Worm (Caenorhabditis elegans) whole organism, midembryonic: ENCODE measurements around the gene spat-3.

Experiments used
- T22C8.4 ChIP-seq: fragments of 200-800 bp; sonication (Bioruptor generic); IDR thresholded peaks from 2 replicates; pipeline ENCODE4 v1.3.6; 2022; ENCODE audit warnings: missing genetic modification characterization, missing compliant biosample characterization
- cog-1 ChIP-seq: sonication (generic microtip); optimal IDR thresholded peaks from 2 replicates; lab custom pipeline; 2016; ENCODE audit warnings: missing genetic modification characterization, missing compliant biosample characterization
- flt-1 ChIP-seq: fragments of 200-800 bp; sonication (Bioruptor generic); IDR thresholded peaks from 2 replicates; pipeline ENCODE4 v1.3.6; 2022; ENCODE audit warnings: missing genetic modification characterization, missing compliant biosample characterization
- klf-2 ChIP-seq: fragments of 200-800 bp; sonication (Bioruptor generic); conservative IDR thresholded peaks from 2 replicates; pipeline ENCODE4 v1.3.6; 2022; ENCODE audit warnings: missing genetic modification reagents, missing genetic modification characterization, missing compliant biosample characterization
- med-1 ChIP-seq: sonication (generic microtip); optimal IDR thresholded peaks from 2 replicates; lab custom pipeline; 2017; ENCODE audit warnings: missing genetic modification characterization, mild to moderate bottlenecking, missing compliant biosample characterization, antibody characterized with exemption, missing genetic modification reagents; ENCODE audit not compliant: insufficient read depth
- ref-1 ChIP-seq: fragments of 200-800 bp; sonication (Bioruptor generic); conservative IDR thresholded peaks from 2 replicates; pipeline ENCODE4 v1.3.6; 2022; ENCODE audit warnings: missing genetic modification reagents, missing genetic modification characterization, missing compliant biosample characterization
- tab-1 ChIP-seq: fragments of 200-800 bp; sonication (Bioruptor generic); IDR thresholded peaks from 2 replicates; pipeline ENCODE4 v1.3.6; 2022; ENCODE audit warnings: missing genetic modification characterization, missing compliant biosample characterization
- ztf-23 ChIP-seq: fragments of 200-800 bp; sonication (Bioruptor generic); IDR thresholded peaks from 2 replicates; pipeline ENCODE4 v1.3.6; 2022; ENCODE audit warnings: missing genetic modification reagents, missing genetic modification characterization, missing compliant biosample characterization
- ztf-29 ChIP-seq: fragments of 200-800 bp; sonication (Bioruptor generic); IDR thresholded peaks from 2 replicates; pipeline ENCODE4 v1.3.6; 2022; ENCODE audit warnings: missing genetic modification reagents, missing genetic modification characterization, missing compliant biosample characterization

Gene spat-3

DNA sequence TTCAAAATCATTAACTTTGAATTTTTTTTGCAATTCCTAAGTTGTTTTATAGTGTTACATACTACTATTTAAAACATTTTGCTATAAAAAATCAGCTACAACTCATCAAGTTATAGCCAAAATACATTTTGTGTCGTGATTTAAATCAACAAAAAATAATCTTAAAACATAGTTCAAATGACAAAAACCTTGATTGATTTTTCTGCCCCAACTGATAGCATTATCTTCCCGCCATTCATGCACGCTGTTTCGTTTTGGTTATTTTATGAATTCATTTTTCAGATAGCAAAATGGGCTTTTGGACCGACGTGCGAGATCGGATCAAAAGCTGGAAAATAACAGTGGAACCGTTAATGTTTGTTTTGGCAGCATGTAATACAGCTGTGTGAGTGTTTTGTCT, 26.4 kb upstream of the spat-3 start, which contains the start of gene slcr-46.1:
slcr-46.1 (plus strand) TSS at position 274 of the 400 bp plus-strand sequence.
- TF ChIP-seq tab-1 (no peak), cog-1 (tag; lab: Kevin White, UChicago) (no peak), ztf-29 (GFP tag; lab: Robert Waterston, UW) (no peak), klf-2 (GFP tag; lab: Robert Waterston, UW) (no peak), T22C8.4 (GFP tag; lab: Robert Waterston, UW) (no peak), ref-1 (GFP tag; lab: Robert Waterston, UW) (no peak), ztf-23 (GFP tag; lab: Robert Waterston, UW) (no peak), flt-1 (GFP tag; lab: Robert Waterston, UW) (no peak), med-1 (no peak)

DNA sequence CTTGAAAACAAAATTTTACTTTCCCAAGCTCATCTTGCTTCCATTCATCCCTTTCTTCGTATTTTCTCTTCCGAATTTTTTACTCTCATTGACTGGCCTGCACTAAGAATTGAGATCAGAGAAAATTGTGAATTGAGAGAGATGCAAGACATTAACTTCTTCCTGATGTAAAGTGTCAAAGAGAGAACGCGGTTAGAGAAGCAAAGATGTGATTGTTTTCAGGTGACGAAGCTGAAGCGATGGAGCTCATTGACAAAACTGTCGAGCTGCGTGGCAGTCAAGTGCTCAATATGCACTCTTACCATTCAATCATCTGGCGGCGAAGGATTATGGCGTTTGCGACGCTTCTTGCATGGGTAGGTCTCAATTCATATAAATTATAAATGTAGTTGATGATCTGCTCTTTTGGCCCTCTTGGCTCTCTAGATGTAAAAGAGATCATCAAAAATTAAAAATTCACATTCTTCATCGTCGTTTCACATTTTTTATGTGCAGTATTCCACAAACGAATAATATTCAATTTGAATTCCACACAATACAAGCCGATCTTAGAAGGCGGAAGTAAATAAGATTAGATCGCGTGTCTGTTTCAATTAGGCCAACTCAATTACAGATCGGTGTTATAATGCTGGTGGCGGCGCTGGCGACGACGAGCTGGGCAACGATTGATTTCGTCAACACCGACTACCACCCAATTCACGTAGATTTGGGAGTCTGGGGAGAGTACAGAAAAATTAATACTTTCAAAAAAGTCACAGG, 23.3 kb upstream of the spat-3 start:
- no peak for TF ChIP-seq med-1
- TF ChIP-seq tab-1 = no peak
- TF ChIP-seq flt-1 (GFP tag; lab: Robert Waterston, UW) = no peak
- TF ChIP-seq klf-2 (GFP tag; lab: Robert Waterston, UW) = no peak
- no peak for TF ChIP-seq ref-1 (GFP tag; lab: Robert Waterston, UW)
- no peak for TF ChIP-seq ztf-23 (GFP tag; lab: Robert Waterston, UW)
- TF ChIP-seq cog-1 (tag; lab: Kevin White, UChicago) = no peak
- TF ChIP-seq ztf-29 (GFP tag; lab: Robert Waterston, UW) = no peak
- TF ChIP-seq T22C8.4 (GFP tag; lab: Robert Waterston, UW) = no peak

DNA sequence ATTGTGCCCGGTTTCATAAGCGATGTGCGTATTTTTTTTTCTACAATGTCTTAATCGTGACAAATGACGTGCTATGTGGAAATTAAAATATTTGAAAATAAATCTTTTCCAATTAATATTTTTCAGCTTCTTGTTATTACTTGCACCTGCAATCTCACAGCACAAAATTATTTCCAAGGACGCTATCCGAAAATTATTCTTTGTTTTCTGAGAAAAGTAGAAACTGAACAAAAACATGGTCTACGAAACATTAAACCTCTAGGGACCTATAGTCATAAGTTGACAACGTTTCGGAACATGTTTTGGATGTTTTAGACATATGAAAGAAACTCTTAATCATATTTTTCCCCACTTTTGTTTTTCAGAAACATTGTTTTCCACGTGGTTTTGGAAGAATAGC, 22.6 kb upstream of the spat-3 start:
- TF ChIP-seq ztf-23 (GFP tag; lab: Robert Waterston, UW) (no peak), klf-2 (GFP tag; lab: Robert Waterston, UW) (no peak), med-1 (no peak), ref-1 (GFP tag; lab: Robert Waterston, UW) (no peak), flt-1 (GFP tag; lab: Robert Waterston, UW) (no peak), cog-1 (tag; lab: Kevin White, UChicago) (no peak), ztf-29 (GFP tag; lab: Robert Waterston, UW) (no peak), tab-1 (no peak), T22C8.4 (GFP tag; lab: Robert Waterston, UW) (no peak)

DNA sequence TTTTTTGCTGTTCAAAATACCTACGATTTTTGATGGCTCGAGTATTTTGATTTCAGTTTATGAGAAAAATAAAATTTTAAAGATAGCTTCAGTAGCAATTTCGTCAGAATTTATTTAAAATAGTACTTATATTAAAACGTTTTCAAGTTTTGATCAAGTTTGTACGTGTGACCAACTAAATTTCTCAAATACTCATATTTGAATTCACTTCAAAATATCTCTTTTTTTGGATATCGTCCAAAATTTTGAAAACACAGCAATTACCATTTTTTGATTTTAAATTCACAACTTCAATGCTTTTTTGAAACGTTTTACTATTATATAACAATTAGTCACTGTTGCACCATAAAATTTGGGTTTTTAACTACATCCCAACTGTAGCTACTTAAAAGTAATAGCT, 21.2 kb upstream of the spat-3 start:
- TF ChIP-seq klf-2 (GFP tag; lab: Robert Waterston, UW) (no peak), T22C8.4 (GFP tag; lab: Robert Waterston, UW) (no peak), tab-1 (no peak), ztf-23 (GFP tag; lab: Robert Waterston, UW) (no peak), ref-1 (GFP tag; lab: Robert Waterston, UW) (no peak), flt-1 (GFP tag; lab: Robert Waterston, UW) (no peak), cog-1 (tag; lab: Kevin White, UChicago) (no peak), med-1 (no peak), ztf-29 (GFP tag; lab: Robert Waterston, UW) (no peak)

DNA sequence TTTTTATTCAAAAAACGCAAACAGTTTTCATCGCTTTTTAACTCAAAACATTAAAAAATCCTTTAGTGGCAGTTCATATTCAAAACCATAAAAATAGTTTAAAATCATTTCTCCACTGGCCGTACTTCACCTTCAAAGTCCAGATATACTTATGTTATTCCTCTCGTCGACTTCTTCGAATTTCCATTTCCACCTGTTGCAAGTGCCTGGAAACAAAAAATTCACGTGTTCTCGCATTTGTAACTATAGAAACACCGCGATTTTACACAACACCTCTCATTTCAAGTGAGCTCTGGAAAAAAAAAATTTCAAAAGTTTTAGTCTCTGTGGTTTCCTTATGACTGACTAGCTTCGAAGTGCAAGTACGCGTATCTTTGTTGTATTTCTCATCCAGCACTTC, 19.4 kb upstream of the spat-3 start:
- TF ChIP-seq ztf-23 (GFP tag; lab: Robert Waterston, UW) (no peak), cog-1 (tag; lab: Kevin White, UChicago) (no peak), med-1 (no peak)

DNA sequence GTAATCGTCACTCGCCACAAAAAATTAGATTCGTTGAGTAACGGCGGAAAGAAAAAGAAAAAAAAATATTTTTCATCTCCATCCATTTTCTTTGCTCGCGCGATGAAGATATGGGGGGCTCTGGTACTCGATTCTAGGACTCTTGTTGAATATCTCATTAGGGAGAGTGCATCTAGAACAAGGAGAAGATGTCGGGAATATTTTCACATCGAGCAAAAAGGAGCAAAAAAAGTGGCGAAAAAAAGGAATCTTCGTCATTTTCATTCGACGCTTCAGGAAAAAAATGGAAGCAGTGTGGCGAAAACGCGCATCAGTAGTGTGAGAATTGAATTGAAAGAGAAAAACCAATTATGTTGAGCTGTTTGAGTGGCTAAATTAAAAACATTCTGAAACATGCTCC, 18.0 kb upstream of the spat-3 start:
- TF ChIP-seq klf-2 (GFP tag; lab: Robert Waterston, UW) (no peak), ztf-23 (GFP tag; lab: Robert Waterston, UW) (no peak), T22C8.4 (GFP tag; lab: Robert Waterston, UW) (no peak), cog-1 (tag; lab: Kevin White, UChicago) (no peak), ref-1 (GFP tag; lab: Robert Waterston, UW) (no peak), med-1 (no peak), ztf-29 (GFP tag; lab: Robert Waterston, UW) (no peak), tab-1 (no peak), flt-1 (GFP tag; lab: Robert Waterston, UW) (no peak)

DNA sequence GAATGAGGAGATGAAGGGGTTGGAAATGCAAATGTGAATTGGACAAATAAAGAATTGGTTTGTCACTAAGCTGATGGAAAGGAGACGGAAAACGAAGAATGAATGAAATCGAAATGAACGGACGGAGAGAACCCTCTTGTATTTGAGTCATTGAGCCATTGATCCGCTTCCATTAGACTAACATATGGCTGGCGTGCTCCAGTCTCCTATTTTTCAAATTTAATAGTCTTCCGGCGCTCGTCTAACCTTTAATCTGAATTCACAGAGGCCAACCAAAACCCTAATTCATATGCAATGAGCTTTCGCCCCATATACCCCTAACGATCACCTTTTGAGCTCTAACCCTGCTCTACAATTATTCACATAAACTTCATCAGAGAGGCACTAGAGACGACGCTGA, 16.3 kb upstream of the spat-3 start, which contains the start of gene C46C11.3:
C46C11.3 (plus strand) TSS at position 301 of the 400 bp plus-strand sequence.
- TF ChIP-seq ztf-29 (GFP tag; lab: Robert Waterston, UW) = no peak
- no peak for TF ChIP-seq klf-2 (GFP tag; lab: Robert Waterston, UW)
- no peak for TF ChIP-seq med-1
- TF ChIP-seq T22C8.4 (GFP tag; lab: Robert Waterston, UW) = no peak
- no peak for TF ChIP-seq ztf-23 (GFP tag; lab: Robert Waterston, UW)
- no peak for TF ChIP-seq tab-1
- TF ChIP-seq cog-1 (tag; lab: Kevin White, UChicago) = no peak

DNA sequence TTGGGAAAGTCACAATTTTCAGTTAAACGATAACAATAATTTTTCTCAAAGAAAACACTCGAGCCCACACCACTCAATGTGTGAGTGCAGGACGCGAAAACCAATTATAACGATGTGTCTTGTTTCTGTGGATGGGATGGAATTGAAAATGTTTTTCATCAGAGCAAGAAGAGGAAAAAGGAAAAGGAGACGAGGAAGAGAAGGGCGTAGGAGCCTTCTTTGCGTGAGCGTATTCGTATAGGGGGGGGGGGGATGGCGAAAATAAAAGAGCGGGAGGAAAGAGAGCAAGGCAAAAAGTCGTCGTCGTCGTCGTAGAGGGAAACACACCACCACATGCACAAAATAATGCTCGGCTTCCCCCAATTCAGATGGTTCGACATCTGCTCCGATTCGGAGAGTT, 14.3 kb upstream of the spat-3 start:
- no peak for TF ChIP-seq med-1
- no peak for TF ChIP-seq ztf-29 (GFP tag; lab: Robert Waterston, UW)
- TF ChIP-seq ztf-23 (GFP tag; lab: Robert Waterston, UW) = no peak

DNA sequence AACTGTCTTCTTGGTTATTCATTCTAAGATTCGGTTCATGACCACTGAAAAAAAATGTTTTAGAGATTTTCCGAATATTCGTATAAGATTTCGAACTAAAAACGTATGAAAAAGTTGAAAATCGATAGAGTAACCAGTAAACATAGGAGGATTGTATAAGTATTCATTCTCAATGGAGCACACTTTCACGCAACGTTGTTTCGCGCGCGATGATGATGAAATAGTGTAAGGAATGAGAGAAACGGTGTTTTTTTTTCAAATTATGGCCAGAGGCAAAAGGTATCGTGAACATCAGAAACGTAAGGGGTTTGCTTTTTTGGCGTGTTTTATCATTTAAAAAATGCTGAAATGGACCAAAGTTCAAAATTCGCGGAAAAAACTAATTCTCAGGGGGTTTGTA, 13.9 kb upstream of the spat-3 start, which contains the start of gene pqn-65:
pqn-65 (minus strand) TSS at position 54 of the 400 bp plus-strand sequence.
- TF ChIP-seq ztf-23 (GFP tag; lab: Robert Waterston, UW) = no peak
- no peak for TF ChIP-seq tab-1
- TF ChIP-seq klf-2 (GFP tag; lab: Robert Waterston, UW) = no peak
- TF ChIP-seq ref-1 (GFP tag; lab: Robert Waterston, UW) = no peak
- TF ChIP-seq cog-1 (tag; lab: Kevin White, UChicago) = no peak

DNA sequence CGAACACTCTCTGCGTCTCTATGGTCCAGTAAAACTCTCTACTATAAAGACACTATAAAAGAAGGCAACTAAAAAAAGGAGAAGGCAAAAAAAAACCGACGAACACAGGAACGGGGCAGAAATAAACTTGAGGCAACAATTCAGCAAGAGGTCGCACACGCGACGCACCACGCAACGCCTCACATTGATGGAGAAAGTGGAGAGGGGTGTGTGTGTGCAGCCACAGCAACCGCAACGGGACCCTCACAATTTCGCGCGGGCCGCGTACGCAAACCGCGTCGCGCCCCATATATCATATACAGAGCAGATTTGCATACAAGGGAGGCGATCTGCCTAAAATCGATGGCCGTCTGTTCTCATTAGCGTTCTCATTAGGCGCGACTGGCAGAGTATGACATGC, 11.1 kb upstream of the spat-3 start:
- TF ChIP-seq med-1 (no peak), cog-1 (tag; lab: Kevin White, UChicago) (peak; percentile 20), ztf-23 (GFP tag; lab: Robert Waterston, UW) (no peak), ref-1 (GFP tag; lab: Robert Waterston, UW) (no peak), tab-1 (no peak), flt-1 (GFP tag; lab: Robert Waterston, UW) (0 out of 2 replicates have a peak, but pooled peaks have one; percentile 55)
